Fruit fly (Drosophila melanogaster) whole organism, embryonic: ENCODE measurements around the gene SCCRO4.

ENCODE experiments used
- CG10209 ChIP-seq: fragments of 200-800 bp; sonication (Bioruptor generic); optimal IDR thresholded peaks from 3 replicates; lab custom pipeline; 2017; ENCODE audit warnings: missing biosample characterization, mild to moderate bottlenecking, missing genetic modification characterization, missing genetic modification reagents
- CG10267 ChIP-seq: fragments of 200-800 bp; sonication (Bioruptor generic); optimal IDR thresholded peaks from 2 replicates; lab custom pipeline; 2018; ENCODE audit warnings: missing biosample characterization, mild to moderate bottlenecking, missing genetic modification characterization, moderate library complexity
- CG10462 ChIP-seq: fragments of 200-800 bp; sonication (Bioruptor generic); optimal IDR thresholded peaks from 2 replicates; lab custom pipeline; 2016; ENCODE audit warnings: missing biosample characterization, missing genetic modification characterization
- CG10979 ChIP-seq: fragments of 200-800 bp; sonication (Bioruptor generic); optimal IDR thresholded peaks from 2 replicates; lab custom pipeline; 2018; ENCODE audit warnings: missing biosample characterization, mild to moderate bottlenecking, missing genetic modification characterization, moderate library complexity
- CG12769 ChIP-seq: fragments of 200-800 bp; sonication (Bioruptor generic); optimal IDR thresholded peaks from 2 replicates; lab custom pipeline; 2019; ENCODE audit warnings: missing biosample characterization, mild to moderate bottlenecking, missing genetic modification characterization, moderate library complexity
- CG14050 ChIP-seq: fragments of 200-800 bp; sonication (Bioruptor generic); IDR thresholded peaks from 3 replicates; pipeline ENCODE4 v1.3.6; 2022; ENCODE audit warnings: missing biosample characterization, missing genetic modification characterization
- CG14710 ChIP-seq: fragments of 200-800 bp; sonication (Bioruptor generic); optimal IDR thresholded peaks from 3 replicates; lab custom pipeline; 2019; ENCODE audit warnings: missing biosample characterization, mild to moderate bottlenecking, missing genetic modification characterization, moderate library complexity
- CG15073 ChIP-seq: fragments of 200-800 bp; sonication (Bioruptor generic); optimal IDR thresholded peaks from 2 replicates; lab custom pipeline; 2016; ENCODE audit warnings: missing biosample characterization, missing genetic modification characterization
- CG1602 ChIP-seq: fragments of 200-800 bp; sonication (Bioruptor generic); optimal IDR thresholded peaks from 3 replicates; lab custom pipeline; 2016; ENCODE audit warnings: missing biosample characterization, missing genetic modification characterization
- CG1792 ChIP-seq: fragments of 200-800 bp; sonication (Bioruptor generic); optimal IDR thresholded peaks from 2 replicates; lab custom pipeline; 2016; ENCODE audit warnings: missing biosample characterization, missing genetic modification characterization
- CG18476 ChIP-seq: fragments of 200-800 bp; sonication (Bioruptor generic); optimal IDR thresholded peaks from 2 replicates; lab custom pipeline; 2016; ENCODE audit warnings: missing biosample characterization, mild to moderate bottlenecking, missing genetic modification characterization
- CG3163 ChIP-seq: fragments of 200-800 bp; sonication (Bioruptor generic); optimal IDR thresholded peaks from 3 replicates; lab custom pipeline; 2016; ENCODE audit warnings: missing biosample characterization, missing genetic modification characterization
- CG3407 ChIP-seq: fragments of 200-800 bp; sonication (Bioruptor generic); optimal IDR thresholded peaks from 2 replicates; lab custom pipeline; 2018; ENCODE audit warnings: missing biosample characterization, mild to moderate bottlenecking, missing genetic modification characterization
- CG4707 ChIP-seq: fragments of 200-800 bp; sonication (Bioruptor generic); optimal IDR thresholded peaks from 2 replicates; lab custom pipeline; 2018; ENCODE audit warnings: missing biosample characterization, mild to moderate bottlenecking, missing genetic modification characterization, moderate library complexity
- CG6791 ChIP-seq: fragments of 200-800 bp; sonication (Bioruptor generic); IDR thresholded peaks from 3 replicates; pipeline ENCODE4 v1.3.6; 2022; ENCODE audit warnings: missing biosample characterization, missing genetic modification characterization; ENCODE audit not compliant: partially characterized antibody
- CG7357 ChIP-seq: fragments of 200-800 bp; sonication (Bioruptor generic); IDR thresholded peaks from 3 replicates; pipeline ENCODE4 v1.3.6; 2022; ENCODE audit warnings: missing biosample characterization, missing genetic modification characterization
- CG7987 ChIP-seq: fragments of 200-800 bp; sonication (Bioruptor generic); optimal IDR thresholded peaks from 2 replicates; lab custom pipeline; 2018; ENCODE audit warnings: missing biosample characterization, mild to moderate bottlenecking, missing genetic modification characterization, moderate library complexity
- CG9215 ChIP-seq: fragments of 200-800 bp; sonication (Bioruptor generic); IDR thresholded peaks from 2 replicates; pipeline ENCODE4 v1.3.6; 2022; ENCODE audit warnings: missing biosample characterization, missing genetic modification characterization
- CG9609 ChIP-seq: fragments of 200-800 bp; sonication (Bioruptor generic); optimal IDR thresholded peaks from 3 replicates; lab custom pipeline; 2016; ENCODE audit warnings: missing biosample characterization, missing genetic modification characterization
- Camta ChIP-seq: fragments of 200-800 bp; sonication (Bioruptor generic); optimal IDR thresholded peaks from 2 replicates; lab custom pipeline; 2016; ENCODE audit warnings: missing biosample characterization, missing genetic modification characterization
- Chrac-16 ChIP-seq: fragments of 200-800 bp; sonication (Bioruptor generic); optimal IDR thresholded peaks from 3 replicates; lab custom pipeline; 2016; ENCODE audit warnings: missing biosample characterization, missing genetic modification characterization
- Dp ChIP-seq: fragments of 200-800 bp; sonication (Bioruptor generic); optimal IDR thresholded peaks from 2 replicates; lab custom pipeline; 2018; ENCODE audit warnings: missing biosample characterization, mild to moderate bottlenecking, missing genetic modification characterization, moderate library complexity
- H15 ChIP-seq: fragments of 200-800 bp; sonication (Bioruptor generic); IDR thresholded peaks from 3 replicates; pipeline ENCODE4 v1.3.6; 2022; ENCODE audit warnings: missing biosample characterization, missing genetic modification characterization
- HHEX ChIP-seq: fragments of 200-800 bp; sonication (Bioruptor generic); optimal IDR thresholded peaks from 3 replicates; lab custom pipeline; 2017; ENCODE audit warnings: missing biosample characterization, mild to moderate bottlenecking, missing genetic modification characterization, missing genetic modification reagents
- Hmx ChIP-seq: fragments of 200-800 bp; sonication (Bioruptor generic); optimal IDR thresholded peaks from 2 replicates; lab custom pipeline; 2016; ENCODE audit warnings: missing biosample characterization, missing genetic modification characterization
- Lim3 ChIP-seq: fragments of 200-800 bp; sonication (Bioruptor generic); IDR thresholded peaks from 2 replicates; pipeline ENCODE4 v1.3.6; 2022; ENCODE audit warnings: missing biosample characterization, missing genetic modification characterization
- Med ChIP-seq: fragments of 200-800 bp; sonication (Bioruptor generic); peaks from one replicate; lab custom pipeline; 2016; ENCODE audit warnings: missing biosample characterization, missing genetic modification characterization, mild to moderate bottlenecking, inconsistent platforms, moderate library complexity
- NFAT ChIP-seq: fragments of 200-800 bp; sonication (Bioruptor generic); IDR thresholded peaks from 2 replicates; pipeline ENCODE4 v1.3.6; 2022; ENCODE audit warnings: missing biosample characterization, missing genetic modification characterization
- NK7.1 ChIP-seq: fragments of 200-800 bp; sonication (Bioruptor generic); optimal IDR thresholded peaks from 3 replicates; lab custom pipeline; 2016; ENCODE audit warnings: missing biosample characterization, missing genetic modification characterization
- Six4 ChIP-seq: fragments of 200-800 bp; sonication (Bioruptor generic); optimal IDR thresholded peaks from 2 replicates; lab custom pipeline; 2016; ENCODE audit warnings: missing biosample characterization, missing genetic modification characterization
- bab2 ChIP-seq: fragments of 200-800 bp; sonication (Bioruptor generic); optimal IDR thresholded peaks from 2 replicates; lab custom pipeline; 2016; ENCODE audit warnings: missing biosample characterization, missing genetic modification characterization
- cas ChIP-seq: fragments of 200-800 bp; sonication (Bioruptor generic); IDR thresholded peaks from 2 replicates; pipeline ENCODE4 v1.3.6; 2022; ENCODE audit warnings: missing biosample characterization, missing genetic modification characterization
- chinmo ChIP-seq: fragments of 200-800 bp; sonication (Bioruptor generic); IDR thresholded peaks from 4 replicates; pipeline ENCODE4 v1.3.6; 2022; ENCODE audit warnings: missing biosample characterization, missing genetic modification characterization; ENCODE audit not compliant: partially characterized antibody
- chm ChIP-seq: fragments of 200-800 bp; sonication (Bioruptor generic); IDR thresholded peaks from 2 replicates; pipeline ENCODE4 v1.3.6; 2022; ENCODE audit warnings: missing biosample characterization, missing genetic modification characterization
- ems ChIP-seq: fragments of 200-800 bp; sonication (Bioruptor generic); optimal IDR thresholded peaks from 3 replicates; lab custom pipeline; 2016; ENCODE audit warnings: missing biosample characterization, missing genetic modification characterization
- fu2 ChIP-seq: fragments of 200-800 bp; sonication (Bioruptor generic); optimal IDR thresholded peaks from 2 replicates; lab custom pipeline; 2016; ENCODE audit warnings: missing biosample characterization, missing genetic modification characterization
- gcm ChIP-seq: fragments of 200-800 bp; sonication (Bioruptor generic); optimal IDR thresholded peaks from 2 replicates; lab custom pipeline; 2019; ENCODE audit warnings: missing biosample characterization, mild to moderate bottlenecking, missing genetic modification characterization, moderate library complexity
- gt ChIP-seq: fragments of 200-800 bp; sonication (Bioruptor generic); IDR thresholded peaks from 2 replicates; pipeline ENCODE4 v1.3.6; 2022; ENCODE audit warnings: missing biosample characterization, missing genetic modification characterization
- ham ChIP-seq: fragments of 200-800 bp; sonication (Bioruptor generic); IDR thresholded peaks from 2 replicates; pipeline ENCODE4 v1.3.6; 2022; ENCODE audit warnings: missing biosample characterization, missing genetic modification characterization
- jigr1 ChIP-seq: fragments of 200-800 bp; sonication (Bioruptor generic); IDR thresholded peaks from 3 replicates; pipeline ENCODE4 v1.3.6; 2022; ENCODE audit warnings: missing biosample characterization, missing genetic modification characterization
- nom ChIP-seq: fragments of 200-800 bp; sonication (Bioruptor generic); optimal IDR thresholded peaks from 2 replicates; lab custom pipeline; 2017; ENCODE audit warnings: missing biosample characterization, missing genetic modification characterization, mild to moderate bottlenecking, moderate library complexity, missing genetic modification reagents
- peb ChIP-seq: fragments of 200-800 bp; sonication (Bioruptor generic); IDR thresholded peaks from 2 replicates; pipeline ENCODE4 v1.3.6; 2022; ENCODE audit warnings: missing biosample characterization, missing genetic modification characterization
- pfk ChIP-seq: fragments of 200-800 bp; sonication (Bioruptor generic); optimal IDR thresholded peaks from 2 replicates; lab custom pipeline; 2018; ENCODE audit warnings: missing biosample characterization, mild to moderate bottlenecking, missing genetic modification characterization, moderate library complexity
- prd ChIP-seq, 3 experiments: fragments of >200 bp in 2 of 3; fragments of 200-800 bp in 1 of 3; sonication (Bioruptor generic) in 1 of 3; optimal IDR thresholded peaks in 2 of 3; IDR thresholded peaks in 1 of 3; 2 replicates in 2 of 3; 3 replicates in 1 of 3; pipeline versions ENCODE4 v1.3.6 to Lab custom; 2017 to 2022; ENCODE audit warnings: missing biosample characterization in 1 of 3, missing genetic modification characterization in 1 of 3
- pzg ChIP-seq: fragments of 200-800 bp; sonication (Bioruptor generic); optimal IDR thresholded peaks from 3 replicates; lab custom pipeline; 2018; ENCODE audit warnings: missing biosample characterization, mild to moderate bottlenecking, missing genetic modification characterization, moderate library complexity
- row ChIP-seq: fragments of 200-800 bp; sonication (Bioruptor generic); IDR thresholded peaks from 3 replicates; pipeline ENCODE4 v1.3.6; 2022; ENCODE audit warnings: missing biosample characterization, missing genetic modification characterization
- sens ChIP-seq: fragments of 200-800 bp; sonication (Bioruptor generic); peaks from one replicate; lab custom pipeline; 2016; ENCODE audit warnings: missing biosample characterization, missing genetic modification characterization
- ssp ChIP-seq: fragments of 200-800 bp; sonication (Bioruptor generic); IDR thresholded peaks from 2 replicates; pipeline ENCODE4 v1.3.6; 2022; ENCODE audit warnings: missing biosample characterization, missing genetic modification characterization
- tna ChIP-seq: fragments of 200-800 bp; sonication (Bioruptor generic); IDR thresholded peaks from 2 replicates; pipeline ENCODE4 v1.3.6; 2022; ENCODE audit warnings: missing biosample characterization, missing genetic modification characterization; ENCODE audit not compliant: partially characterized antibody
- vfl ChIP-seq: fragments of 200-800 bp; sonication (Bioruptor generic); optimal IDR thresholded peaks from 2 replicates; lab custom pipeline; 2016; ENCODE audit warnings: missing biosample characterization, missing genetic modification characterization
- vvl ChIP-seq: fragments of 200-800 bp; sonication (Bioruptor generic); IDR thresholded peaks from 2 replicates; pipeline ENCODE4 v1.3.6; 2022; ENCODE audit warnings: missing biosample characterization, missing genetic modification characterization

Gene SCCRO4

DNA sequence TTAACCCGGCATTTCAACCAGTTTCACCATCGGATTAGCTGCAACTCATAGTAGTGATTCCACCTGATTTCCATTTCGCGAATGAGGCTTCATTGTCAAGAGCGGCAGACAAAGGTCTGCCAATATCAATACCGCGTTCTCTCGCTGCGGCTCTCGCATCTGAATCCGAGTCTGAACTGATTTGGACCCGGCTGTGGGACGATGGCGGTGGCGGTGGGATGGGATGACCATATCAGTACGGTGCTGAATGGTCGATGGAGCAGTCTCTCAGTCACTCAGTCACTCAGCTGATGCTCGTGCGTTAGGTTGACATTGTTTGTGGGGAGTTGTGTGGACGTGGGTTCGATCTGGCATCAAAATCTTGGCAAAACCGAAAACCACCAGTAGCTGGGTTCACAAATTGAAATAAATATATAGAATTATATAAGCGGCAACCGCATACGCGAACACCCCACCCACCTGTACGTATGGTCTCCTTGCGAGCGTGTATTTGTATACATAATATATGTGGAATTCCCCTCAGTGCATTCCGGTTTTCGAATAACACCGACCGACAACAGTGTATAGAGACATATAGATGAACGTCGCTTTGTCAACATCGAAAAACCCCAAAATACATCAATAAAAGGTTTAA, 17.9 kb downstream of the SCCRO4 start, which contains the start of gene Spn77Ba (continued):
- peak; percentile 84 for TF ChIP-seq nom
- no peak for TF ChIP-seq vfl (GFP tag; lab: Kevin White, UChicago)
- no peak for TF ChIP-seq CG15073
- TF ChIP-seq cas (GFP tag; lab: Robert Waterston, UW) = no peak
- TF ChIP-seq ssp (GFP tag; lab: Robert Waterston, UW) = no peak
- TF ChIP-seq fu2 (GFP tag; lab: Kevin White, UChicago) = no peak
- peak; percentile 27; the same call in 1 of the 2 replicates for TF ChIP-seq vvl (GFP tag; lab: Robert Waterston, UW)
- TF ChIP-seq ems (GFP tag; lab: Kevin White, UChicago) = no peak
- no peak for TF ChIP-seq prd (optimal IDR thresholded peaks at IDR 0.05; lab: Kevin White, UChicago)
- TF ChIP-seq prd (GFP tag; IDR thresholded peaks at IDR 0.05; lab: Robert Waterston, UW) = no peak
- no peak for TF ChIP-seq Six4
- no peak for TF ChIP-seq CG10462 (GFP tag; lab: Kevin White, UChicago)
- no peak for TF ChIP-seq CG9609 (GFP tag; lab: Kevin White, UChicago)
- no peak for TF ChIP-seq row (GFP tag; lab: Robert Waterston, UW)
- no peak for TF ChIP-seq bab2 (GFP tag; lab: Kevin White, UChicago)
- TF ChIP-seq gt (GFP tag; lab: Robert Waterston, UW) = no peak
- no peak for TF ChIP-seq pfk (GFP tag; lab: Kevin White, UChicago)
- no peak for TF ChIP-seq CG4707 (GFP tag; lab: Kevin White, UChicago)
- no peak for TF ChIP-seq CG10267 (tag; lab: Kevin White, UChicago)
- no peak for TF ChIP-seq CG9215 (GFP tag; lab: Robert Waterston, UW)
- no peak for TF ChIP-seq peb (GFP tag; lab: Robert Waterston, UW)
- TF ChIP-seq NFAT (GFP tag; lab: Robert Waterston, UW) = 0 out of 2 replicates have a peak, but pooled peaks have one; percentile 13
- TF ChIP-seq CG3163 (GFP tag; lab: Kevin White, UChicago) = no peak
- no peak for TF ChIP-seq sens (GFP tag; lab: Kevin White, UChicago)
- no peak for TF ChIP-seq CG6791 (GFP tag; lab: Robert Waterston, UW)
- TF ChIP-seq Chrac-16 (GFP tag; lab: Kevin White, UChicago) = no peak
- no peak for TF ChIP-seq NK7.1 (GFP tag; lab: Kevin White, UChicago)
- no peak for TF ChIP-seq HHEX (GFP tag; lab: Kevin White, UChicago)
- no peak for TF ChIP-seq CG3407
- no peak for TF ChIP-seq CG10979 (tag; lab: Kevin White, UChicago)
- peak; percentile 35 for TF ChIP-seq CG12769 (tag; lab: Kevin White, UChicago)
- peak; percentile 48 for TF ChIP-seq Med (GFP tag; lab: Kevin White, UChicago)
- TF ChIP-seq ham (GFP tag; lab: Robert Waterston, UW) = no peak
- no peak for TF ChIP-seq H15
- no peak for TF ChIP-seq Dp
- no peak for TF ChIP-seq jigr1
- no peak for TF ChIP-seq CG1792 (GFP tag; lab: Kevin White, UChicago)
- TF ChIP-seq CG10209 (GFP tag; lab: Kevin White, UChicago) = no peak
- no peak for TF ChIP-seq pzg (GFP tag; lab: Kevin White, UChicago)
- no peak for TF ChIP-seq CG14710
- no peak for TF ChIP-seq gcm (GFP tag; lab: Kevin White, UChicago)
- TF ChIP-seq Camta (GFP tag; lab: Kevin White, UChicago) = no peak
- no peak for TF ChIP-seq CG7987 (GFP tag; lab: Kevin White, UChicago)
- no peak for TF ChIP-seq chm
- TF ChIP-seq Hmx = no peak
- TF ChIP-seq chinmo (GFP tag; lab: Robert Waterston, UW) = 0 out of 4 replicates have a peak, but pooled peaks have one; percentile 50
- TF ChIP-seq CG18476 (GFP tag; lab: Kevin White, UChicago) = no peak
- no peak for TF ChIP-seq Lim3 (GFP tag; lab: Robert Waterston, UW)
- no peak for TF ChIP-seq CG7357
- no peak for TF ChIP-seq CG1602
- no peak for TF ChIP-seq CG14050 (GFP tag; lab: Robert Waterston, UW)
- TF ChIP-seq tna (GFP tag; lab: Robert Waterston, UW) = no peak
